Worm (Caenorhabditis elegans) whole organism, midembryonic: ENCODE data around the gene Y49E10.30.
A peak's percentile ranks its signal among the peaks of the same experiment; 100 is the strongest.

Source experiments
- cog-1 ChIP-seq: sonication (generic microtip); optimal IDR thresholded peaks from 2 replicates; lab custom pipeline; 2016; ENCODE audit warnings: missing genetic modification characterization, missing compliant biosample characterization
- flt-1 ChIP-seq: fragments of 200-800 bp; sonication (Bioruptor generic); IDR thresholded peaks from 2 replicates; pipeline ENCODE4 v1.3.6; 2022; ENCODE audit warnings: missing genetic modification characterization, missing compliant biosample characterization
- med-1 ChIP-seq: sonication (generic microtip); optimal IDR thresholded peaks from 2 replicates; lab custom pipeline; 2017; ENCODE audit warnings: missing genetic modification characterization, mild to moderate bottlenecking, missing compliant biosample characterization, antibody characterized with exemption, missing genetic modification reagents; ENCODE audit not compliant: insufficient read depth

DNA sequence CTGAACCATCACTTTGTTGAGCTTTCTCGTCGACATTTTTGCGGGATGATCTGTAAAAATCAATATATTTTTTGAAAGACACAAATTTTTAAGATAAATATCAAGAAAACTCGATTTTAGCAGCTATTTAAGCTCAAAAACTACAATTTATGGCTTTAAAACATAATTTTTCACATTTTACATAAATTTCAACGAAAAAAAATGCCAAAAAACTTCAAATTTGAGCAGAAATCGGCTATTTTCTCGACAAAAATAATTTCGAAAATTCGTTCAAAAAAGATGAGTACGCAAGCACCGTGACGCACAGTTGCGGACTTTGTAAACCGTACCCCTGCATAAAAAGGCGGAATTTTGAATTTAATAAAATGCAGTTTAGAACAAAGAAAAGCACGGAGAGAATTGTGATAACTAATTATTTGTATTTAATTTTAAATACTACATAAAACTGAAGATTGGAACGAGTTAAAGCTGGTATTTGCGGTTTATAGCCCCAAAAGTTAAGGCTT is 42.9 kb downstream of the Y49E10.30 start, which contains the start of gene snr-6:
- no peak for TF ChIP-seq flt-1
- no peak for TF ChIP-seq med-1 (GFP tag; lab: Kevin White, UChicago)
- peak; percentile 38 for TF ChIP-seq cog-1 (tag; lab: Kevin White, UChicago)
